Worm (Caenorhabditis elegans) whole organism, L3 larva: ENCODE measurements around the gene metl-1.

ENCODE experiments used
- R02D3.7 ChIP-seq: fragments of 150-350 bp; optimal IDR thresholded peaks from 2 replicates; lab custom pipeline; 2014; ENCODE audit warnings: missing biosample characterization, missing genetic modification characterization
- ceh-16 ChIP-seq: sonication (generic microtip); optimal IDR thresholded peaks from 2 replicates; lab custom pipeline; 2017; ENCODE audit warnings: missing biosample characterization, missing genetic modification characterization
- ceh-9 ChIP-seq: sonication (generic microtip); optimal IDR thresholded peaks from 2 replicates; lab custom pipeline; 2018; ENCODE audit warnings: missing biosample characterization, missing genetic modification characterization
- egl-5 ChIP-seq: fragments of 150-350 bp; optimal IDR thresholded peaks from 2 replicates; lab custom pipeline; 2017; ENCODE audit warnings: missing biosample characterization, missing genetic modification reagents, missing genetic modification characterization, inconsistent platforms
- elt-1 ChIP-seq: fragments of 150-350 bp; optimal IDR thresholded peaks from 2 replicates; lab custom pipeline; 2014; ENCODE audit warnings: missing biosample characterization, missing genetic modification characterization
- elt-2 ChIP-seq: sonication (generic microtip); optimal IDR thresholded peaks from 2 replicates; lab custom pipeline; 2016; ENCODE audit warnings: missing genetic modification reagents, mild to moderate bottlenecking, missing genetic modification characterization, missing compliant biosample characterization
- lin-15B ChIP-seq: fragments of 150-350 bp; optimal IDR thresholded peaks from 2 replicates; lab custom pipeline; 2014; ENCODE audit warnings: missing biosample characterization, missing genetic modification characterization
- nhr-28 ChIP-seq: fragments of 150-350 bp; optimal IDR thresholded peaks from 2 replicates; lab custom pipeline; 2014; ENCODE audit warnings: missing biosample characterization, missing genetic modification characterization
- nhr-77 ChIP-seq: fragments of 150-350 bp; optimal IDR thresholded peaks from 2 replicates; lab custom pipeline; 2014; ENCODE audit warnings: missing biosample characterization, missing genetic modification characterization
- pqm-1 ChIP-seq: fragments of 150-350 bp; optimal IDR thresholded peaks from 2 replicates; lab custom pipeline; 2017; ENCODE audit warnings: missing biosample characterization, missing genetic modification characterization, inconsistent platforms
- zag-1 ChIP-seq: fragments of 150-350 bp; optimal IDR thresholded peaks from 2 replicates; lab custom pipeline; 2014; ENCODE audit warnings: missing biosample characterization, missing genetic modification characterization
- ztf-4 ChIP-seq: fragments of 150-350 bp; optimal IDR thresholded peaks from 2 replicates; lab custom pipeline; 2014; ENCODE audit warnings: missing biosample characterization, missing genetic modification characterization

ce11 chrII:11438417-11438816 is 35.0 kb downstream of the metl-1 start, which contains the start of gene vha-6:
- TF ChIP-seq elt-2 (tag; lab: Kevin White, UChicago) (peak; percentile 83), ztf-4 (tag; lab: Kevin White, UChicago) (no peak), lin-15B (tag; lab: Kevin White, UChicago) (no peak), nhr-28 (tag; lab: Kevin White, UChicago) (no peak), pqm-1 (tag; lab: Kevin White, UChicago) (peak; percentile 69), egl-5 (no peak), ceh-16 (tag; lab: Kevin White, UChicago) (no peak), zag-1 (no peak), R02D3.7 (tag; lab: Kevin White, UChicago) (no peak), nhr-77 (tag; lab: Kevin White, UChicago) (no peak), elt-1 (no peak), ceh-9 (tag; lab: Kevin White, UChicago) (no peak)
